Fruit fly (Drosophila melanogaster) whole organism, embryonic: ENCODE measurements around the gene Gorab.

ENCODE experiments used
- Ada2b ChIP-seq: fragments of 200-800 bp; sonication (Bioruptor generic); IDR thresholded peaks from 2 replicates; pipeline ENCODE4 v1.3.6; 2022; ENCODE audit warnings: missing biosample characterization, missing genetic modification characterization
- Adf1 ChIP-seq: fragments of 200-800 bp; sonication (Bioruptor generic); IDR thresholded peaks from 2 replicates; pipeline ENCODE4 v1.3.6; 2022; ENCODE audit warnings: missing biosample characterization, missing genetic modification characterization
- Atf3 ChIP-seq: fragments of 200-800 bp; sonication (Bioruptor generic); optimal IDR thresholded peaks from 3 replicates; lab custom pipeline; 2016; ENCODE audit warnings: missing biosample characterization, missing genetic modification characterization
- Bgb ChIP-seq: fragments of 200-800 bp; sonication (Bioruptor generic); IDR thresholded peaks from 2 replicates; pipeline ENCODE4 v1.3.6; 2022; ENCODE audit warnings: missing biosample characterization, missing genetic modification characterization; ENCODE audit not compliant: partially characterized antibody
- Blimp-1 ChIP-seq: fragments of 200-800 bp; sonication (Bioruptor generic); optimal IDR thresholded peaks from 3 replicates; lab custom pipeline; 2018; ENCODE audit warnings: missing biosample characterization, missing genetic modification characterization, mild to moderate bottlenecking, moderate library complexity, missing genetic modification reagents
- Bteb2 ChIP-seq: fragments of 200-800 bp; sonication (Bioruptor generic); optimal IDR thresholded peaks from 2 replicates; lab custom pipeline; 2016; ENCODE audit warnings: missing biosample characterization, missing genetic modification characterization
- C15 ChIP-seq: fragments of 200-800 bp; sonication (Bioruptor generic); IDR thresholded peaks from 3 replicates; pipeline ENCODE4 v1.3.6; 2022; ENCODE audit warnings: missing biosample characterization, missing genetic modification characterization
- CG1024 ChIP-seq: fragments of 200-800 bp; sonication (Bioruptor generic); IDR thresholded peaks from 2 replicates; pipeline ENCODE4 v1.3.6; 2022; ENCODE audit warnings: missing biosample characterization, missing genetic modification characterization
- CG10366 ChIP-seq: fragments of 200-800 bp; sonication (Bioruptor generic); IDR thresholded peaks from 2 replicates; pipeline ENCODE4 v1.3.6; 2022; ENCODE audit warnings: missing biosample characterization, missing genetic modification characterization
- CG10959 ChIP-seq: fragments of 200-800 bp; sonication (Bioruptor generic); IDR thresholded peaks from 2 replicates; pipeline ENCODE4 v1.3.6; 2022; ENCODE audit warnings: missing biosample characterization, missing genetic modification characterization
- CG11247 ChIP-seq: fragments of 200-800 bp; sonication (Bioruptor generic); IDR thresholded peaks from 2 replicates; pipeline ENCODE4 v1.3.6; 2022; ENCODE audit warnings: missing biosample characterization, missing genetic modification characterization
- CG11456 ChIP-seq: fragments of 200-800 bp; sonication (Bioruptor generic); IDR thresholded peaks from 3 replicates; pipeline ENCODE4 v1.3.6; 2022; ENCODE audit warnings: missing biosample characterization, missing genetic modification characterization
- CG12219 ChIP-seq: fragments of 200-800 bp; sonication (Bioruptor generic); optimal IDR thresholded peaks from 3 replicates; lab custom pipeline; 2018; ENCODE audit warnings: missing biosample characterization, mild to moderate bottlenecking, missing genetic modification characterization
- CG12299 ChIP-seq: fragments of 200-800 bp; sonication (Bioruptor generic); optimal IDR thresholded peaks from 2 replicates; lab custom pipeline; 2018; ENCODE audit warnings: missing biosample characterization, mild to moderate bottlenecking, missing genetic modification characterization
- CG12659 ChIP-seq: fragments of 200-800 bp; sonication (Bioruptor generic); optimal IDR thresholded peaks from 3 replicates; lab custom pipeline; 2017; ENCODE audit warnings: mild to moderate bottlenecking, missing biosample characterization, missing genetic modification reagents, missing genetic modification characterization
- CG12942 ChIP-seq: fragments of 200-800 bp; sonication (Bioruptor generic); optimal IDR thresholded peaks from 3 replicates; lab custom pipeline; 2016; ENCODE audit warnings: missing biosample characterization, missing genetic modification characterization
- CG13775 ChIP-seq: fragments of 200-800 bp; sonication (Bioruptor generic); optimal IDR thresholded peaks from 3 replicates; lab custom pipeline; 2017; ENCODE audit warnings: missing biosample characterization, mild to moderate bottlenecking, missing genetic modification characterization
- CG15073 ChIP-seq: fragments of 200-800 bp; sonication (Bioruptor generic); optimal IDR thresholded peaks from 2 replicates; lab custom pipeline; 2016; ENCODE audit warnings: missing biosample characterization, missing genetic modification characterization
- CG17802 ChIP-seq: fragments of 200-800 bp; sonication (Bioruptor generic); optimal IDR thresholded peaks from 2 replicates; lab custom pipeline; 2018; ENCODE audit warnings: missing biosample characterization, mild to moderate bottlenecking, missing genetic modification characterization, moderate library complexity
- CG17912 ChIP-seq: fragments of 200-800 bp; sonication (Bioruptor generic); optimal IDR thresholded peaks from 2 replicates; lab custom pipeline; 2018; ENCODE audit warnings: missing biosample characterization, mild to moderate bottlenecking, missing genetic modification characterization
- CG2889 ChIP-seq: fragments of 200-800 bp; sonication (Bioruptor generic); IDR thresholded peaks from 3 replicates; pipeline ENCODE4 v1.3.6; 2022; ENCODE audit warnings: missing biosample characterization, missing genetic modification characterization
- CG31224 ChIP-seq: fragments of 200-800 bp; sonication (Bioruptor generic); IDR thresholded peaks from 2 replicates; pipeline ENCODE4 v1.3.6; 2022; ENCODE audit warnings: missing biosample characterization, missing genetic modification characterization
- CG31441 ChIP-seq: fragments of 200-800 bp; sonication (Bioruptor generic); IDR thresholded peaks from 2 replicates; pipeline ENCODE4 v1.3.6; 2022; ENCODE audit warnings: missing biosample characterization, missing genetic modification characterization
- CG32767 ChIP-seq: fragments of 200-800 bp; sonication (Bioruptor generic); IDR thresholded peaks from 2 replicates; pipeline ENCODE4 v1.3.6; 2022; ENCODE audit warnings: missing biosample characterization, missing genetic modification characterization
- CG4360 ChIP-seq: fragments of 200-800 bp; sonication (Bioruptor generic); IDR thresholded peaks from 2 replicates; pipeline ENCODE4 v1.3.6; 2022; ENCODE audit warnings: missing biosample characterization, missing genetic modification characterization
- CG4854 ChIP-seq: fragments of 200-800 bp; sonication (Bioruptor generic); optimal IDR thresholded peaks from 2 replicates; lab custom pipeline; 2016; ENCODE audit warnings: missing biosample characterization, missing genetic modification characterization, inconsistent platforms
- CG6272 ChIP-seq: fragments of 200-800 bp; sonication (Bioruptor generic); IDR thresholded peaks from 2 replicates; pipeline ENCODE4 v1.3.6; 2022; ENCODE audit warnings: missing biosample characterization, missing genetic modification characterization
- CG6654 ChIP-seq: fragments of 200-800 bp; sonication (Bioruptor generic); optimal IDR thresholded peaks from 2 replicates; lab custom pipeline; 2017; ENCODE audit warnings: missing biosample characterization, mild to moderate bottlenecking, missing genetic modification characterization
- CG7372 ChIP-seq: fragments of 200-800 bp; sonication (Bioruptor generic); IDR thresholded peaks from 2 replicates; pipeline ENCODE4 v1.3.6; 2022; ENCODE audit warnings: missing biosample characterization, missing genetic modification characterization
- CG7963 ChIP-seq: fragments of 200-800 bp; sonication (Bioruptor generic); IDR thresholded peaks from 3 replicates; pipeline ENCODE4 v1.3.6; 2022; ENCODE audit warnings: missing biosample characterization, missing genetic modification characterization; ENCODE audit not compliant: partially characterized antibody
- Camta ChIP-seq: fragments of 200-800 bp; sonication (Bioruptor generic); optimal IDR thresholded peaks from 2 replicates; lab custom pipeline; 2016; ENCODE audit warnings: missing biosample characterization, missing genetic modification characterization
- Dek ChIP-seq: fragments of 200-800 bp; sonication (Bioruptor generic); optimal IDR thresholded peaks from 3 replicates; lab custom pipeline; 2019; ENCODE audit warnings: missing biosample characterization, mild to moderate bottlenecking, missing genetic modification characterization, moderate library complexity
- E2f2 ChIP-seq: fragments of 200-800 bp; sonication (Bioruptor generic); IDR thresholded peaks from 2 replicates; pipeline ENCODE4 v1.3.6; 2022; ENCODE audit warnings: missing biosample characterization, missing genetic modification characterization
- GATAe ChIP-seq: fragments of 200-800 bp; sonication (Bioruptor generic); conservative IDR thresholded peaks from 2 replicates; pipeline ENCODE4 v1.3.6; 2022; ENCODE audit warnings: missing biosample characterization, missing genetic modification characterization
- HmgZ ChIP-seq: fragments of 200-800 bp; sonication (Bioruptor generic); optimal IDR thresholded peaks from 2 replicates; lab custom pipeline; 2018; ENCODE audit warnings: missing biosample characterization, mild to moderate bottlenecking, missing genetic modification characterization
- Kr ChIP-seq: fragments of 200-800 bp; sonication (Bioruptor generic); optimal IDR thresholded peaks from 2 replicates; lab custom pipeline; 2017; ENCODE audit warnings: missing biosample characterization, mild to moderate bottlenecking, missing genetic modification characterization
- Opbp ChIP-seq: fragments of 200-800 bp; sonication (Bioruptor generic); IDR thresholded peaks from 3 replicates; pipeline ENCODE4 v1.3.6; 2022; ENCODE audit warnings: missing biosample characterization, missing genetic modification characterization; ENCODE audit not compliant: partially characterized antibody
- Poxn ChIP-seq: fragments of 200-800 bp; sonication (Bioruptor generic); IDR thresholded peaks from 2 replicates; pipeline ENCODE4 v1.3.6; 2022; ENCODE audit warnings: missing biosample characterization, missing genetic modification characterization
- ara ChIP-seq: fragments of 200-800 bp; sonication (Bioruptor generic); IDR thresholded peaks from 2 replicates; pipeline ENCODE4 v1.3.6; 2022; ENCODE audit warnings: missing biosample characterization, missing genetic modification characterization
- bcd ChIP-seq: fragments of 200-800 bp; sonication (Bioruptor generic); optimal IDR thresholded peaks from 2 replicates; lab custom pipeline; 2017; ENCODE audit warnings: missing biosample characterization, mild to moderate bottlenecking, missing genetic modification characterization
- crp ChIP-seq, 2 experiments: fragments of 200-800 bp; sonication (Bioruptor generic); optimal IDR thresholded peaks; 2 replicates in 1 of 2; 3 replicates in 1 of 2; lab custom pipeline; 2017; ENCODE audit warnings: missing biosample characterization in 2 of 2, missing genetic modification characterization in 2 of 2, mild to moderate bottlenecking in 1 of 2, moderate library complexity in 1 of 2
- dysf ChIP-seq: fragments of 200-800 bp; sonication (Bioruptor generic); IDR thresholded peaks from 3 replicates; pipeline ENCODE4 v1.3.6; 2022; ENCODE audit warnings: missing biosample characterization, missing genetic modification characterization
- en ChIP-seq: fragments of 200-800 bp; sonication (Bioruptor generic); optimal IDR thresholded peaks from 2 replicates; lab custom pipeline; 2016; ENCODE audit warnings: missing biosample characterization, missing genetic modification characterization
- hbn ChIP-seq: fragments of 200-800 bp; sonication (Bioruptor generic); IDR thresholded peaks from 2 replicates; pipeline ENCODE4 v1.3.6; 2022; ENCODE audit warnings: missing biosample characterization, missing genetic modification characterization; ENCODE audit not compliant: partially characterized antibody
- lmd ChIP-seq: fragments of 200-800 bp; sonication (Bioruptor generic); IDR thresholded peaks from 2 replicates; pipeline ENCODE4 v1.3.6; 2022; ENCODE audit warnings: missing biosample characterization, missing genetic modification characterization
- p53 ChIP-seq: fragments of 200-800 bp; sonication (Bioruptor generic); optimal IDR thresholded peaks from 2 replicates; lab custom pipeline; 2016; ENCODE audit warnings: missing biosample characterization, missing genetic modification characterization
- pum ChIP-seq: fragments of 200-800 bp; sonication (Bioruptor generic); optimal IDR thresholded peaks from 2 replicates; lab custom pipeline; 2016; ENCODE audit warnings: missing biosample characterization, missing genetic modification characterization
- pzg ChIP-seq: fragments of 200-800 bp; sonication (Bioruptor generic); optimal IDR thresholded peaks from 3 replicates; lab custom pipeline; 2018; ENCODE audit warnings: missing biosample characterization, mild to moderate bottlenecking, missing genetic modification characterization, moderate library complexity
- sisA ChIP-seq: fragments of 200-800 bp; sonication (Bioruptor generic); IDR thresholded peaks from 2 replicates; pipeline ENCODE4 v1.3.6; 2022; ENCODE audit warnings: missing biosample characterization, missing genetic modification characterization
- unc-4 ChIP-seq: fragments of 200-800 bp; sonication (Bioruptor generic); IDR thresholded peaks from 2 replicates; pipeline ENCODE4 v1.3.6; 2022; ENCODE audit warnings: missing biosample characterization, missing genetic modification characterization; ENCODE audit not compliant: partially characterized antibody
- yki ChIP-seq: fragments of >200 bp; optimal IDR thresholded peaks from 3 replicates; lab custom pipeline; 2018

The Gorab gene

DNA sequence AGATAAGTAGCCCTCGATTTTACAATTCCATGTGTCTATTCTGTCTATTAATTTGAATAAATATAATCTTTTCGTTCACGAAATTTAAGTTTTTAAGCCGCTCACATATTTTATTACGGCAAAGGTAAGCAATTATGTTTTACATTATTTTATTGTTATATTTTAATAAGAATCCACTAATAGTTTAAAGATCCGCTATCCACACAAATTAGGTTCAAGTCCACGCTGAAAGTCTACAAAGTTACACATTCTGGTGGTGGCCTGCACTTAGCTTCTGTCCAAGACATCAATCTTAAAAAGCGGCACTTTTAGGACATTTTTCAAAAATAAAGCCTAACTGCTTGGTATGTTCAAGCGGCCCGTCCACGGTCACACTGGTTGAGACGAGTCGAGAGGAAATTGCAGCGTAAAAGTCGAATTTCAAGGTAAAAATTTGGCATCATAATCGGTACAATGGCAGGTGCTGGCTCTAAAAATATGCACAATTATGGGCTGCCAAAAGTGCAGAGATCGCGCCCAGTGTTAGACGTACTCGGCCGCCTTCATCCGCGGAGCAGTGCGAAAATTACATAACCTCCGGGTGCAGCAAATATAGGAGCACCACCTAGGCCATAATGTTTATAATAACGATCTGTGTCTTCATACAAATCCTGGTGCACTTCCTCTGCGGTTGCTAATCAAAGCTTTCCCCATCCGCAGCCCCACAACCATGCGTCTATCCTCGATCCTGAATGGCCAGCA, 46.2 kb upstream of the Gorab start, which contains the start of the genes UQCR-Q and CG46525 (continued):
- peak; percentile 86 for TF ChIP-seq E2f2
- no peak for TF ChIP-seq CG12942 (GFP tag; lab: Kevin White, UChicago)
- TF ChIP-seq hbn: 0 out of 2 replicates have a peak, but pooled peaks have one; percentile 39
- TF ChIP-seq CG11456 (GFP tag; lab: Robert Waterston, UW): no peak
- no peak for TF ChIP-seq CG11247 (GFP tag; lab: Robert Waterston, UW)
- TF ChIP-seq CG6272 (GFP tag; lab: Robert Waterston, UW): no peak
- no peak for TF ChIP-seq CG7372
- no peak for TF ChIP-seq C15
- TF ChIP-seq Poxn (GFP tag; lab: Robert Waterston, UW): no peak
- no peak for TF ChIP-seq CG6654
- TF ChIP-seq bcd (GFP tag; lab: Kevin White, UChicago): no peak
- no peak for TF ChIP-seq CG12219
- no peak for TF ChIP-seq CG32767 (GFP tag; lab: Robert Waterston, UW)
- TF ChIP-seq CG2889 (GFP tag; lab: Robert Waterston, UW): no peak
- peak; percentile 70 for TF ChIP-seq CG17912 (GFP tag; lab: Kevin White, UChicago)
- TF ChIP-seq sisA (GFP tag; lab: Robert Waterston, UW): no peak
- TF ChIP-seq yki: no peak
- TF ChIP-seq en (GFP tag; lab: Kevin White, UChicago): no peak
- TF ChIP-seq CG4854 (GFP tag; lab: Kevin White, UChicago): no peak
- TF ChIP-seq CG10959: no peak
- peak; percentile 97 for TF ChIP-seq pzg (GFP tag; lab: Kevin White, UChicago)
- TF ChIP-seq unc-4 (GFP tag; lab: Robert Waterston, UW): 0 out of 2 replicates have a peak, but pooled peaks have one; percentile 36
- TF ChIP-seq CG15073: no peak
- TF ChIP-seq Opbp: no peak; the same call in 2 of the 3 replicates
- TF ChIP-seq CG10366: no peak
- TF ChIP-seq dysf (GFP tag; lab: Robert Waterston, UW): no peak
- no peak for TF ChIP-seq Blimp-1
- TF ChIP-seq CG12659: peak; percentile 71
- TF ChIP-seq lmd: no peak
- no peak for TF ChIP-seq Atf3 (GFP tag; lab: Kevin White, UChicago)
- TF ChIP-seq CG12299 (tag; lab: Kevin White, UChicago): no peak
- peak in 1 of 2 experiments; percentile 55 for TF ChIP-seq crp (GFP tag; optimal IDR thresholded peaks at IDR 0.05; lab: Kevin White, UChicago)
- no peak for TF ChIP-seq ara
- no peak for TF ChIP-seq Camta (GFP tag; lab: Kevin White, UChicago)
- peak; percentile 50 for TF ChIP-seq Dek
- no peak for TF ChIP-seq CG31224 (GFP tag; lab: Robert Waterston, UW)
- no peak for TF ChIP-seq CG4360 (GFP tag; lab: Robert Waterston, UW)
- 0 out of 2 replicates have a peak, but pooled peaks have one; percentile 14 for TF ChIP-seq CG31441 (GFP tag; lab: Robert Waterston, UW)
- TF ChIP-seq GATAe: no peak
- no peak for TF ChIP-seq Ada2b
- TF ChIP-seq CG1024: no peak
- TF ChIP-seq CG17802: no peak
- TF ChIP-seq Kr (GFP tag; lab: Kevin White, UChicago): no peak
- peak; percentile 51 for TF ChIP-seq Bgb (GFP tag; lab: Robert Waterston, UW)
- no peak for TF ChIP-seq pum
- no peak for TF ChIP-seq Adf1 (GFP tag; lab: Robert Waterston, UW)
- TF ChIP-seq Bteb2 (GFP tag; lab: Kevin White, UChicago): no peak
- no peak; the same call in 2 of the 3 replicates for TF ChIP-seq CG7963 (GFP tag; lab: Robert Waterston, UW)
- no peak for TF ChIP-seq CG13775 (GFP tag; lab: Kevin White, UChicago)
- TF ChIP-seq p53 (GFP tag; lab: Kevin White, UChicago): no peak
- TF ChIP-seq HmgZ (tag; lab: Kevin White, UChicago): peak; percentile 85
